Fruit fly (Drosophila melanogaster): ENCODE data around the gene shps.

Gene shps

DNA sequence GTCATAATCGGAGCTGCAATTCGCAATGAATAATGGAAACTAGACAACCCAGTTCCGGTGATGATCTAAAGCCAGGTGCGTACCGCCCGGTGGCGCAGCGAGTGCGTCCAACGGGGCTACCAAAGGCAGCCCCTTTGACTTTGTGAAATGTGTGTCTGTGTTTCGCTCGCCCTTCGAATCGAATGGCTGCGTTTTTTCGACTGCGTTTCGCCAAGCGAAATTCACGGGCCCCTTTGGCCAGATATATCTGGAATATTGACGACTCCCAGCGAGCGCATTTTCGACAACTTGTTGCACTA lies 39.7 kb downstream of the shps start (continued):
- no peak for TF ChIP-seq Dek (tag; optimal IDR thresholded peaks at IDR 0.05)
- 0 out of 3 replicates have a peak, but pooled peaks have one; percentile 30 for TF ChIP-seq CG14860 (GFP tag; IDR thresholded peaks at IDR 0.05; ENCODE audit: partially characterized antibody)
- TF ChIP-seq CG7372 (GFP tag; IDR thresholded peaks at IDR 0.05) = no peak
- peak; percentile 59 for TF ChIP-seq MESR4 (GFP tag; optimal IDR thresholded peaks at IDR 0.05)
- no peak for TF ChIP-seq CG11696 (GFP tag; IDR thresholded peaks at IDR 0.05)
- TF ChIP-seq MBD-R2 (GFP tag; IDR thresholded peaks at IDR 0.05) = peak; percentile 55
- TF ChIP-seq Dfd (GFP tag; optimal IDR thresholded peaks at IDR 0.05) = no peak

DNA sequence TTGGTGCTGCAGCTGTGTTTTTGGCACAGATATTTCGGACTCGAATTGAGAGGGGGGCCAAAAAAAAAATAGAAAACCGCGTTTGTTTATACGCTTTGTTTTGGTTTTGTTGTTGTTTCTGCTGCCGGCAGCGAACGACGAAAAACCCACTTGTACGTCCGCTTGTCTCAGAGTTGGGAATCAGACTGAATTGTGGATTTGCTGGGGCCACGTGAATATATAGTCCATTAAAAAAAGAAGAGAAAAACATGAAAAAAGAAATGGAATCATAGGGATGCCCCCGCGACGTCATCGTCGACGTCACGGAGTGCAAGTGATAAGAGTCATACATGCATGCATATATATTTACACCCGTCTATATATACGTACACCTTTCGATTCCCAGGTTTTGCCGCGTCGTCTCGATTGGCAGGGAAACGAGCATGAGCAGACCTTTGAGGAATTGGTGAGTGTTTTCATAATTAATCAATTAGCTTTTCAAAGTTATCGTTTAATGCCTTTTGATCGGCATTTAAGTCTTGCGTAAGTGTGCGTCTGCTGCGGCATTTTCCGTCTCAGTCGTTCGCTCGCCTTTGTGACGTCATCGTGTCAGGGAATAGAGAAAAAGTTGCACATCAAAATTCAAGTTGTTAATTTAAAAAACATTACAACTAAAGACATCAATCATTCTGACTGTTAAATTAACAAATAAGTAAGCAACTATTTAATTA lies 40.4 kb downstream of the shps start:
- no peak for TF ChIP-seq Aef1 (GFP tag; IDR thresholded peaks at IDR 0.05)
- no peak for TF ChIP-seq CG7786 (GFP tag; optimal IDR thresholded peaks at IDR 0.05)
- no peak for TF ChIP-seq crp (GFP tag; optimal IDR thresholded peaks at IDR 0.05)
- TF ChIP-seq CG9215 (GFP tag; IDR thresholded peaks at IDR 0.05) = no peak
- no peak for TF ChIP-seq CG7987 (GFP tag; optimal IDR thresholded peaks at IDR 0.05)
- no peak for TF ChIP-seq fd102C (GFP tag; optimal IDR thresholded peaks at IDR 0.05)
- no peak for TF ChIP-seq crol (GFP tag; IDR thresholded peaks at IDR 0.05)
- TF ChIP-seq CG6854 (GFP tag; optimal IDR thresholded peaks at IDR 0.05) = no peak
- no peak for TF ChIP-seq CG2199 (GFP tag; IDR thresholded peaks at IDR 0.05)
- TF ChIP-seq HHEX (GFP tag; optimal IDR thresholded peaks at IDR 0.05) = no peak
- TF ChIP-seq CG34376 (GFP tag; optimal IDR thresholded peaks at IDR 0.05) = peak; percentile 4
- no peak for TF ChIP-seq usp (GFP tag; optimal IDR thresholded peaks at IDR 0.05)
- TF ChIP-seq gcm (GFP tag; optimal IDR thresholded peaks at IDR 0.05) = no peak
- TF ChIP-seq bbx (GFP tag; IDR thresholded peaks at IDR 0.05; ENCODE audit: partially characterized antibody) = peak; percentile 25; the same call in 1 of the 2 replicates
- TF ChIP-seq Deaf1 (tag; optimal IDR thresholded peaks at IDR 0.05) = no peak
- TF ChIP-seq lab (GFP tag; optimal IDR thresholded peaks at IDR 0.05) = no peak
- TF ChIP-seq NC2α (GFP tag; optimal IDR thresholded peaks at IDR 0.05) = no peak
- peak in 1 of 2 experiments; percentile 99 for TF ChIP-seq Pdp1 (GFP tag; optimal IDR thresholded peaks at IDR 0.05)
- no peak for TF ChIP-seq Oaz (GFP tag; IDR thresholded peaks at IDR 0.05)
- no peak for TF ChIP-seq Atf6 (GFP tag; IDR thresholded peaks at IDR 0.05)
- no peak for TF ChIP-seq CG18619 (GFP tag; optimal IDR thresholded peaks at IDR 0.05)
- TF ChIP-seq Mad (GFP tag; optimal IDR thresholded peaks at IDR 0.05) = no peak
- no peak for TF ChIP-seq NfI (GFP tag; optimal IDR thresholded peaks at IDR 0.05)
- no peak for TF ChIP-seq Lim3 (GFP tag; IDR thresholded peaks at IDR 0.05)
- TF ChIP-seq cg (GFP tag; optimal IDR thresholded peaks at IDR 0.05) = no peak
- TF ChIP-seq Adf1 (GFP tag; IDR thresholded peaks at IDR 0.05) = no peak
- TF ChIP-seq lmd (GFP tag; IDR thresholded peaks at IDR 0.05) = no peak
- TF ChIP-seq CG4707 (GFP tag; optimal IDR thresholded peaks at IDR 0.05) = no peak
- peak; percentile 71 for TF ChIP-seq exex (tag; optimal IDR thresholded peaks at IDR 0.05)
- no peak for TF ChIP-seq ttk (GFP tag; IDR thresholded peaks at IDR 0.05)
- TF ChIP-seq fd96Cb (tag; optimal IDR thresholded peaks at IDR 0.05) = peak; percentile 3
- TF ChIP-seq CG9437 (GFP tag; optimal IDR thresholded peaks at IDR 0.05) = no peak
- TF ChIP-seq Side (GFP tag; optimal IDR thresholded peaks at IDR 0.05) = no peak
- TF ChIP-seq CG1529 (GFP tag; optimal IDR thresholded peaks at IDR 0.05) = no peak
- no peak for TF ChIP-seq Elba2 (GFP tag; optimal IDR thresholded peaks at IDR 0.05)
- TF ChIP-seq CG2712 (tag; optimal IDR thresholded peaks at IDR 0.05) = no peak
- no peak for TF ChIP-seq zf30C (GFP tag; optimal IDR thresholded peaks at IDR 0.05)
- TF ChIP-seq gro (GFP tag; optimal IDR thresholded peaks at IDR 0.05) = peak; percentile 18
- no peak for TF ChIP-seq Spps (tag; optimal IDR thresholded peaks at IDR 0.05)
- no peak for TF ChIP-seq dmrt11E (tag; optimal IDR thresholded peaks at IDR 0.05)
- no peak for TF ChIP-seq D19B (GFP tag; optimal IDR thresholded peaks at IDR 0.05)
- TF ChIP-seq CG17328 (GFP tag; IDR thresholded peaks at IDR 0.05) = no peak

Measured in whole organism, embryonic.